Worm (Caenorhabditis elegans): ENCODE data around the gene str-109.

The str-109 gene

ce11 chrV:16148805-16149204 lies 13.2 kb downstream of the str-109 start, which contains the start of gene F10A3.4:
Gene F10A3.4 (plus strand): TSS chrV:16149105.
- TF ChIP-seq W03F9.2 (tag; optimal IDR thresholded peaks at IDR 0.05) (no peak), him-1 (tag; optimal IDR thresholded peaks at IDR 0.05) (no peak), dao-5 (tag; optimal IDR thresholded peaks at IDR 0.05) (no peak)

- no peak for TF ChIP-seq dao-5 (tag; optimal IDR thresholded peaks at IDR 0.05)
- TF ChIP-seq W03F9.2 (tag; optimal IDR thresholded peaks at IDR 0.05): no peak
- no peak for TF ChIP-seq him-1 (tag; optimal IDR thresholded peaks at IDR 0.05)
Measured at ce11 chrV:16145009-16145408, 17.0 kb downstream of the str-109 start.

ce11 chrV:16143066-16143581 lies 18.9 kb downstream of the str-109 start, which contains the start of gene fbxa-88:
Gene fbxa-88 (minus strand): TSS chrV:16143116.
- TF ChIP-seq him-1 (tag; optimal IDR thresholded peaks at IDR 0.05) (no peak), W03F9.2 (tag; optimal IDR thresholded peaks at IDR 0.05) (no peak)

- TF ChIP-seq dao-5 (tag; optimal IDR thresholded peaks at IDR 0.05) (no peak), him-1 (tag; optimal IDR thresholded peaks at IDR 0.05) (no peak), W03F9.2 (tag; optimal IDR thresholded peaks at IDR 0.05) (no peak)
Measured at ce11 chrV:16142371-16142770, 19.7 kb downstream of the str-109 start, which contains the start of gene fbxa-18. Gene fbxa-18 (plus strand): TSS chrV:16142671.

ce11 chrV:16141071-16141470 lies 21.0 kb downstream of the str-109 start, which contains the start of gene clc-32:
Gene clc-32 (minus strand): TSS chrV:16141171.
- TF ChIP-seq him-1 (tag; optimal IDR thresholded peaks at IDR 0.05): no peak
- no peak for TF ChIP-seq W03F9.2 (tag; optimal IDR thresholded peaks at IDR 0.05)
- TF ChIP-seq dao-5 (tag; optimal IDR thresholded peaks at IDR 0.05): no peak

ce11 chrV:16139529-16139928 lies 22.5 kb downstream of the str-109 start, which contains the start of gene clc-11:
Gene clc-11 (minus strand): TSS chrV:16139629.
- TF ChIP-seq him-1 (tag; optimal IDR thresholded peaks at IDR 0.05) (no peak), dao-5 (tag; optimal IDR thresholded peaks at IDR 0.05) (no peak), W03F9.2 (tag; optimal IDR thresholded peaks at IDR 0.05) (no peak)

ce11 chrV:16137043-16137442 lies 25.0 kb downstream of the str-109 start, which contains the start of gene F44G3.7:
Gene F44G3.7 (minus strand): TSS chrV:16137143.
- TF ChIP-seq dao-5 (tag; optimal IDR thresholded peaks at IDR 0.05) (no peak), W03F9.2 (tag; optimal IDR thresholded peaks at IDR 0.05) (no peak), him-1 (tag; optimal IDR thresholded peaks at IDR 0.05) (no peak)

- TF ChIP-seq dao-5 (tag; optimal IDR thresholded peaks at IDR 0.05) (no peak), him-1 (tag; optimal IDR thresholded peaks at IDR 0.05) (no peak), W03F9.2 (tag; optimal IDR thresholded peaks at IDR 0.05) (no peak)
Measured at ce11 chrV:16132705-16133104, 29.3 kb downstream of the str-109 start, which contains the start of gene fbxa-144. Gene fbxa-144 (minus strand): TSS chrV:16132805.

ce11 chrV:16132215-16132614 lies 29.8 kb downstream of the str-109 start:
- no peak for TF ChIP-seq W03F9.2 (tag; optimal IDR thresholded peaks at IDR 0.05)
- TF ChIP-seq dao-5 (tag; optimal IDR thresholded peaks at IDR 0.05): no peak
- no peak for TF ChIP-seq him-1 (tag; optimal IDR thresholded peaks at IDR 0.05)

- TF ChIP-seq dao-5 (tag; optimal IDR thresholded peaks at IDR 0.05): no peak
- no peak for TF ChIP-seq him-1 (tag; optimal IDR thresholded peaks at IDR 0.05)
- no peak for TF ChIP-seq W03F9.2 (tag; optimal IDR thresholded peaks at IDR 0.05)
Measured at ce11 chrV:16131249-16131648, 30.8 kb downstream of the str-109 start, which contains the start of gene fbxa-142. Gene fbxa-142 (minus strand): TSS chrV:16131349.

ce11 chrV:16129116-16129515 lies 32.9 kb downstream of the str-109 start:
- TF ChIP-seq him-1 (tag; optimal IDR thresholded peaks at IDR 0.05) (no peak), dao-5 (tag; optimal IDR thresholded peaks at IDR 0.05) (no peak), W03F9.2 (tag; optimal IDR thresholded peaks at IDR 0.05) (no peak)

- TF ChIP-seq him-1 (tag; optimal IDR thresholded peaks at IDR 0.05) (no peak), dao-5 (tag; optimal IDR thresholded peaks at IDR 0.05) (no peak), W03F9.2 (tag; optimal IDR thresholded peaks at IDR 0.05) (no peak)
Measured at ce11 chrV:16127401-16127800, 34.6 kb downstream of the str-109 start, which contains the start of gene fbxa-143. Gene fbxa-143 (minus strand): TSS chrV:16127501.

- TF ChIP-seq him-1 (tag; optimal IDR thresholded peaks at IDR 0.05): no peak
- no peak for TF ChIP-seq W03F9.2 (tag; optimal IDR thresholded peaks at IDR 0.05)
- no peak for TF ChIP-seq dao-5 (tag; optimal IDR thresholded peaks at IDR 0.05)
Measured at ce11 chrV:16124739-16125138, 37.3 kb downstream of the str-109 start, which contains the start of gene nhr-111. Gene nhr-111 (minus strand): TSS chrV:16124839.

- TF ChIP-seq dao-5 (tag; optimal IDR thresholded peaks at IDR 0.05) (no peak), him-1 (tag; optimal IDR thresholded peaks at IDR 0.05) (no peak), W03F9.2 (tag; optimal IDR thresholded peaks at IDR 0.05) (no peak)
Measured at ce11 chrV:16121451-16121850, 40.6 kb downstream of the str-109 start.

- TF ChIP-seq dao-5 (tag; optimal IDR thresholded peaks at IDR 0.05): no peak
Measured at ce11 chrV:16120922-16121321, 41.1 kb downstream of the str-109 start, which contains the start of gene skr-3. Gene skr-3 (plus strand): TSS chrV:16121084.

Measured in whole organism, L4/young adult.